Fruit fly (Drosophila melanogaster) whole organism, wandering third instar larva: Measurements from ENCODE around the gene CG1529.

Experiments
- Abd-B ChIP-seq: fragments of >200 bp; optimal IDR thresholded peaks from 2 replicates; lab custom pipeline; 2017; ENCODE audit warnings: missing biosample characterization, missing genetic modification characterization
- CG9705 ChIP-seq: fragments of 200-800 bp; sonication (Bioruptor generic); optimal IDR thresholded peaks from 2 replicates; lab custom pipeline; 2018; ENCODE audit warnings: missing biosample characterization, mild to moderate bottlenecking, missing genetic modification characterization
- CrebA ChIP-seq: fragments of 200-800 bp; sonication (Bioruptor generic); optimal IDR thresholded peaks from 2 replicates; lab custom pipeline; 2016; ENCODE audit warnings: missing biosample characterization, mild to moderate bottlenecking, missing genetic modification characterization, borderline replicate concordance
- Dfd ChIP-seq: fragments of >200 bp; optimal IDR thresholded peaks from 2 replicates; lab custom pipeline; 2017; ENCODE audit warnings: missing biosample characterization, missing genetic modification characterization
- Dif ChIP-seq: fragments of 200-275, 200-300 bp; sonication (Bioruptor generic); optimal IDR thresholded peaks from 2 replicates; lab custom pipeline; 2018; ENCODE audit warnings: missing biosample characterization, missing genetic modification characterization; ENCODE audit not compliant: partially characterized antibody
- GATAd ChIP-seq: sonication (Bioruptor generic); optimal IDR thresholded peaks from 2 replicates; lab custom pipeline; 2016; ENCODE audit warnings: missing biosample characterization, missing genetic modification characterization
- HLH106 ChIP-seq: fragments of 200-800 bp; optimal IDR thresholded peaks from 3 replicates; lab custom pipeline; 2019; ENCODE audit warnings: missing biosample characterization, mild to moderate bottlenecking, missing genetic modification characterization, moderate library complexity
- Hr78 ChIP-seq: fragments of >200 bp; optimal IDR thresholded peaks from 2 replicates; lab custom pipeline; 2017; ENCODE audit warnings: missing biosample characterization, missing genetic modification characterization
- Hr83 ChIP-seq: fragments of 200-300 bp; sonication (Bioruptor generic); optimal IDR thresholded peaks from 2 replicates; lab custom pipeline; 2016; ENCODE audit warnings: missing biosample characterization, mild to moderate bottlenecking, missing genetic modification characterization, moderate library complexity; ENCODE audit not compliant: poor library complexity, severe bottlenecking
- Jra ChIP-seq: sonication (Bioruptor generic); optimal IDR thresholded peaks from 2 replicates; lab custom pipeline; 2016; ENCODE audit warnings: missing biosample characterization, missing genetic modification characterization
- Mio ChIP-seq: sonication (Bioruptor generic); optimal IDR thresholded peaks from 2 replicates; lab custom pipeline; 2016; ENCODE audit warnings: missing biosample characterization, missing genetic modification characterization
- Myc ChIP-seq: fragments of >200 bp; optimal IDR thresholded peaks from 2 replicates; lab custom pipeline; 2017
- N ChIP-seq: fragments of >200 bp; optimal IDR thresholded peaks from 2 replicates; lab custom pipeline; 2018; ENCODE audit warnings: missing biosample characterization, missing external identifiers, missing genetic modification characterization
- OdsH ChIP-seq: fragments of 200-800 bp; sonication (Bioruptor generic); optimal IDR thresholded peaks from 2 replicates; lab custom pipeline; 2016; ENCODE audit warnings: missing biosample characterization, mild to moderate bottlenecking, missing genetic modification characterization
- Rel ChIP-seq, 2 experiments: fragments of 200-800 bp; sonication (Bioruptor generic) in 1 of 2; optimal IDR thresholded peaks; 2 replicates in 1 of 2; 3 replicates in 1 of 2; lab custom pipeline; 2016 to 2019; ENCODE audit warnings: mild to moderate bottlenecking in 2 of 2, missing biosample characterization in 2 of 2, missing genetic modification characterization in 2 of 2, moderate library complexity in 1 of 2
- Sp1 ChIP-seq: fragments of 200-800 bp; sonication (Bioruptor generic); optimal IDR thresholded peaks from 3 replicates; lab custom pipeline; 2019; ENCODE audit warnings: missing biosample characterization, mild to moderate bottlenecking, missing genetic modification characterization, moderate library complexity
- Vsx2 ChIP-seq: fragments of 200-300, 225-300 bp; sonication (Bioruptor generic); optimal IDR thresholded peaks from 2 replicates; lab custom pipeline; 2018; ENCODE audit warnings: missing biosample characterization, missing genetic modification characterization; ENCODE audit not compliant: partially characterized antibody
- br ChIP-seq: fragments of 200-800 bp; sonication (Bioruptor generic); optimal IDR thresholded peaks from 2 replicates; lab custom pipeline; 2016; ENCODE audit warnings: missing biosample characterization, missing genetic modification characterization
- brk ChIP-seq: fragments of 200-800 bp; sonication (Bioruptor generic); optimal IDR thresholded peaks from 2 replicates; lab custom pipeline; 2016; ENCODE audit warnings: missing biosample characterization, mild to moderate bottlenecking, missing genetic modification characterization
- dl ChIP-seq, 2 experiments: fragments of 175-275, 200-275 bp in 1 of 2; fragments of 200-275 bp in 1 of 2; sonication (Bioruptor generic); optimal IDR thresholded peaks; lab custom pipeline; 2018; ENCODE audit warnings: mild to moderate bottlenecking in 2 of 2, missing biosample characterization in 2 of 2, missing genetic modification characterization in 2 of 2, moderate library complexity in 2 of 2; ENCODE audit not compliant: partially characterized antibody in 2 of 2, insufficient read depth in 1 of 2
- dmrt93B ChIP-seq: fragments of 200-800 bp; sonication (Bioruptor generic); optimal IDR thresholded peaks from 2 replicates; lab custom pipeline; 2018; ENCODE audit warnings: missing biosample characterization, mild to moderate bottlenecking, missing genetic modification characterization
- dsf ChIP-seq: sonication (Bioruptor generic); optimal IDR thresholded peaks from 2 replicates; lab custom pipeline; 2016; ENCODE audit warnings: missing biosample characterization, missing genetic modification characterization, borderline replicate concordance
- ey ChIP-seq: fragments of 200-800 bp; sonication (Bioruptor generic); optimal IDR thresholded peaks from 2 replicates; lab custom pipeline; 2016; ENCODE audit warnings: missing biosample characterization, missing genetic modification characterization
- foxo ChIP-seq, 2 experiments: fragments of 200-800 bp; sonication (Bioruptor generic); optimal IDR thresholded peaks; 2 replicates in 1 of 2; 3 replicates in 1 of 2; lab custom pipeline; 2016 to 2017; ENCODE audit warnings: missing biosample characterization in 2 of 2, missing genetic modification characterization in 2 of 2
- fru ChIP-seq: fragments of 200-800 bp; sonication (Bioruptor generic); optimal IDR thresholded peaks from 3 replicates; lab custom pipeline; 2016; ENCODE audit warnings: missing biosample characterization, mild to moderate bottlenecking, missing genetic modification characterization
- h ChIP-seq: fragments of 200-800 bp; sonication (Bioruptor generic); optimal IDR thresholded peaks from 3 replicates; lab custom pipeline; 2016; ENCODE audit warnings: missing biosample characterization, mild to moderate bottlenecking, missing genetic modification characterization
- jim ChIP-seq: fragments of 175-275, 200-325 bp; sonication (Bioruptor generic); optimal IDR thresholded peaks from 2 replicates; lab custom pipeline; 2016; ENCODE audit warnings: missing biosample characterization, mild to moderate bottlenecking, missing genetic modification characterization
- lola ChIP-seq: fragments of >200 bp; optimal IDR thresholded peaks from 2 replicates; lab custom pipeline; 2017; ENCODE audit warnings: missing biosample characterization, missing genetic modification characterization
- pan ChIP-seq: fragments of >200 bp; optimal IDR thresholded peaks from 2 replicates; lab custom pipeline; 2017
- psq ChIP-seq: fragments of 200-800 bp; sonication (Bioruptor generic); optimal IDR thresholded peaks from 3 replicates; lab custom pipeline; 2017; ENCODE audit warnings: missing biosample characterization, mild to moderate bottlenecking, missing genetic modification characterization, moderate library complexity
- rgr ChIP-seq: fragments of 200-800 bp; sonication (Bioruptor generic); optimal IDR thresholded peaks from 3 replicates; lab custom pipeline; 2016; ENCODE audit warnings: missing biosample characterization, mild to moderate bottlenecking, missing genetic modification characterization
- sage ChIP-seq: fragments of 200-800 bp; sonication (Bioruptor generic); optimal IDR thresholded peaks from 2 replicates; lab custom pipeline; 2016; ENCODE audit warnings: missing biosample characterization, mild to moderate bottlenecking, missing genetic modification characterization
- sv ChIP-seq: fragments of 200-800 bp; sonication (Bioruptor generic); optimal IDR thresholded peaks from 3 replicates; lab custom pipeline; 2016; ENCODE audit warnings: missing biosample characterization, missing genetic modification characterization
- tai ChIP-seq: sonication (Bioruptor generic); optimal IDR thresholded peaks from 2 replicates; lab custom pipeline; 2016; ENCODE audit warnings: missing biosample characterization, missing genetic modification characterization
- usp ChIP-seq: fragments of >200 bp; optimal IDR thresholded peaks from 2 replicates; lab custom pipeline; 2017; ENCODE audit warnings: missing biosample characterization, missing genetic modification characterization
- woc ChIP-seq: sonication (Bioruptor generic); optimal IDR thresholded peaks from 2 replicates; lab custom pipeline; 2016; ENCODE audit warnings: missing biosample characterization, mild to moderate bottlenecking, missing genetic modification characterization

Gene CG1529

DNA sequence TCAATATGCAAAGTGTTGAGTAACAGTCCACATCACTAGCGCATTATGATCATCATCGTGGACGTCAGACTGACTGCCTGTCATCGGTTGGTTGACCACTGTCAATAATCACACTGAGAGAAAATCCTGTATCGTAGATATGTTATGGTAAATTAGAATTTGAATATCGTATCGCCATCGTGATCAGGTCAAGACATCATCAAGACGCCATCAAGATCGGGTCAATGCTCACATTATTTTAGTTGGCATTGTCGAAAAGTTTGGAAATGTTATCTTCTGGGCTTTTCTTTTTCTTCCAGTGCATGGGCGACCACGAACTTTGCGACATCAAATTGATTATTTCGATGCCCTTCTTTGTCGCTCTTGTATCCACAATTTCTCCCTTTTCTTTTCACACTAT is 27.2 kb upstream of the CG1529 start (continued):
- no peak for TF ChIP-seq Abd-B (GFP tag; lab: Kevin White, UChicago)

DNA sequence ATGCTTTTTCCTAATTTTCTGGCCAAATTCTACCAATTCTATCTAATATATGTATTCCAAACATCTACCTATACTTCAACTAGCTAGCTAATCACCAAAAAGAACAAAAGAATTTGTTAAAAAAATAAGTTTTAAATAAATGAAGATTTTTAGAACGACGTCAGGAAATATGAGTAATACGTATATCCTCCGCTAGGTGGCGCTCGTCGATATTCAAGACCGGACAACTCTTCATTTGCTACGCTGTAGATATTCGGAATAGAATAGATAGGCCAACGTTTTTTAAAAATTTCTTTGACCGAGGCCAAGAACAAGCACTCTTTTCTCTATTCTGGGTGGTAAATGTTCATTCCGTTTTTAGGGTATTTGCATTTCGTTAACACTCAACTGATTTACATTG is 26.7 kb upstream of the CG1529 start:
- TF ChIP-seq pan (lab: Kevin White, UChicago) (no peak), tai (GFP tag; lab: Kevin White, UChicago) (no peak), brk (GFP tag; lab: Kevin White, UChicago) (no peak), Hr78 (GFP tag; lab: Kevin White, UChicago) (no peak), Myc (lab: Kevin White, UChicago) (no peak), Jra (GFP tag; lab: Kevin White, UChicago) (no peak), sage (GFP tag; lab: Kevin White, UChicago) (no peak)

DNA sequence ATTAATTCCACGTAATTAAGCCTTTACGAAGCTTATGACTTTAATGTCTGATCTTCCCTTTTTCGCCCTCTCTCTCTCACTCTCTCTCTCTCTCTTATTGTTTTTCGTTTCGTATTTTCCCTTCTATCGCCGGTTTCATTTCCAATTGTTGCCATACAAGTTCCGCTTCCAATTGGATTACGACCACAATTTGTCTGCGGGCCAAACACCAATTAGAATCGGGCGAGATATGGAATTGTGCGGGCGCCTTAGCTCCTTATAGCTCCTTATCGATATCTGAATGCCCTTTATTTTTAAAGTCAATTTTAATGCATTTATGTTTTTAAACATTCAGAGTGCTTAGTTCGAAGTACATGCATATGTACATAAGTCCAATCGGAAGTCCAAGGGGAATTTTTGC is 25.0 kb upstream of the CG1529 start:
- no peak for TF ChIP-seq Dif (GFP tag; lab: Kevin White, UChicago)
- TF ChIP-seq brk (GFP tag; lab: Kevin White, UChicago): no peak

DNA sequence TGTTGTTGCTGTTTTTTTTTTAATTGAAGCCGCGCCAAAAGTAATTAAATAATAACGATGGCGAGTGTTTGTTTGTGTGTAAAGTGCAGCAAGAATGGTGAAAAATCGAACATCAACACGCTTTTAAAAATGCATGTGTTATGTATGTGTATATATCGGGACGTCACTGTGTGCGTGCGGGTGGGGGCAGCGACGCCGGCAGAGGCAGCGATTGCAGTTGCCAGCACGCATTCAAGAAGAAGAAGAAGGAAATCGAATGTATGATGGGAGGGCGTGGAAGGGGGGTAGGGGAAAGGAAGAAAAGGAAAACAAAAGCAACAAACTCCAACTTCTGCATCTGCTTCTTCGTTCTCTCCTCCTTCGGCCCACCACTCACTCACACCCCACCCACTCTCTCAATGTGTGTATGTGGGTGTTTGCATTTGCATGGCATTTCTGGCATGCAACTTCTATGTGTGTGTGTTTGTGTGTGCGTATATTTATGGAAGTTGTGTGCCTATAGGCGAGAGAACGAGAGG is 23.3 kb upstream of the CG1529 start:
- TF ChIP-seq tai (GFP tag; lab: Kevin White, UChicago) (no peak), CrebA (GFP tag; lab: Kevin White, UChicago) (no peak), dsf (GFP tag; lab: Kevin White, UChicago) (no peak), HLH106 (tag; lab: Kevin White, UChicago) (peak; percentile 3), Mio (no peak), br (GFP tag; lab: Kevin White, UChicago) (no peak), Dif (GFP tag; lab: Kevin White, UChicago) (no peak), N (GFP tag; lab: Kevin White, UChicago) (no peak), dl (GFP tag; optimal IDR thresholded peaks at IDR 0.05; lab: Kevin White, UChicago; ENCODE audit: insufficient read depth in 1 of 2, partially characterized antibody in 2 of 2) (no peak), Rel (GFP tag; optimal IDR thresholded peaks at IDR 0.05; lab: Kevin White, UChicago) (no peak), Rel (tag; optimal IDR thresholded peaks at IDR 0.05; lab: Kevin White, UChicago) (peak; percentile 64), brk (GFP tag; lab: Kevin White, UChicago) (no peak), psq (GFP tag; lab: Kevin White, UChicago) (peak; percentile 60), lola (no peak), h (GFP tag; lab: Kevin White, UChicago) (peak; percentile 23), jim (GFP tag; lab: Kevin White, UChicago) (peak; percentile 40)
- TF ChIP-seq, all 38 proteins: peak for 5

DNA sequence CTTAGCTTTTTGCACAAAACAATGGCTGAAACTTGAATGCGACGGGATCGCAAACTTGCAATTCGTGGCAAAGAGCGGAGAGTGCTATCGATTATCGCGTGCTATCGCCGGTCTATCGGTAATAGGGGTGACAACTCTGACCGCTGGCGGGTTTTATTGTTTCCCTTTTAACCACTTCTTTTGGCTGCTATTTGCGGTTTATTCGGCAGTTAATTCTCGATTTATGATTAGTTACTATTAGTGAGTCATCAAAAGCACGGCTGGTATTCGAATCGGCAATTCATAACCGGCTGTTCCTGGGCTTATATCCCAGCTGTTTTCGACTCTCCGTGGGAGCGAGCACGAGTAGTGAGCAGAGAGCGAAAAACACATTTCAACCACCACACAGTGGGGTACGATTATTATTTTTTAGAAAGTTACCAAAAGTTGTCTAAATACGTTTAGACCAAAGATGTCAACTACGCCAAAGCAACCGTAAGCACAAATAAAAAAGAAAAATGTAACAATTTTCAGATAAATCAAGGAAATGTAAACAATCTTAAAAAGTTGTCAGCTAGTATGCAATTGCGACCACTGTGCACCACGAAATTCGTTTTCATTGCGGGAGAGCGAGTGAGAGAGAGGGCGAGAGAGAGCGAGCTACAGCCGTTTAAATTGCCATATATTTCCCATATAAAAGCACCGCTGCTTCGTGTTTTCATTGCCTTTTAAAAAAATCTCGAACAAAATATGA is 22.3 kb upstream of the CG1529 start, which contains the start of the genes Stt3A and bves:
Stt3A (minus strand) TSS at position 89 of the 733 bp plus-strand sequence.
bves (plus strand) TSS at position 115 of the 733 bp plus-strand sequence.
- TF ChIP-seq pan (lab: Kevin White, UChicago) (no peak), psq (GFP tag; lab: Kevin White, UChicago) (peak; percentile 95), br (GFP tag; lab: Kevin White, UChicago) (peak; percentile 99), dmrt93B (GFP tag; lab: Kevin White, UChicago) (peak; percentile 94), Dif (GFP tag; lab: Kevin White, UChicago) (peak; percentile 74), sv (peak; percentile 98), ey (GFP tag; lab: Kevin White, UChicago) (peak; percentile 99), Rel (GFP tag; optimal IDR thresholded peaks at IDR 0.05; lab: Kevin White, UChicago) (peak; percentile 97), Rel (tag; optimal IDR thresholded peaks at IDR 0.05; lab: Kevin White, UChicago) (peak; percentile 87), dsf (GFP tag; lab: Kevin White, UChicago) (peak; percentile 95), CG9705 (GFP tag; lab: Kevin White, UChicago) (peak; percentile 94), brk (GFP tag; lab: Kevin White, UChicago) (peak; percentile 98), GATAd (GFP tag; lab: Kevin White, UChicago) (peak; percentile 82), woc (peak; percentile 99), Sp1 (peak; percentile 98), HLH106 (tag; lab: Kevin White, UChicago) (peak; percentile 97), Mio (peak; percentile 91), Dfd (no peak), dl (GFP tag; optimal IDR thresholded peaks at IDR 0.05; lab: Kevin White, UChicago; ENCODE audit: insufficient read depth in 1 of 2, partially characterized antibody in 2 of 2) (peak; percentile 39 to 68), jim (GFP tag; lab: Kevin White, UChicago) (no peak), Myc (lab: Kevin White, UChicago) (no peak), usp (GFP tag; lab: Kevin White, UChicago) (no peak), N (GFP tag; lab: Kevin White, UChicago) (no peak), rgr (GFP tag; lab: Kevin White, UChicago) (peak; percentile 99), Jra (GFP tag; lab: Kevin White, UChicago) (peak; percentile 96), foxo (GFP tag; optimal IDR thresholded peaks at IDR 0.05; lab: Kevin White, UChicago) (peak; percentile 96 to 99), Hr83 (GFP tag; lab: Kevin White, UChicago) (peak; percentile 75), fru (peak; percentile 99), tai (GFP tag; lab: Kevin White, UChicago) (peak; percentile 96), Abd-B (GFP tag; lab: Kevin White, UChicago) (no peak), Vsx2 (GFP tag; lab: Kevin White, UChicago) (no peak), sage (GFP tag; lab: Kevin White, UChicago) (peak; percentile 98), OdsH (GFP tag; lab: Kevin White, UChicago) (peak; percentile 99)
